Worm (Caenorhabditis elegans) whole organism, early embryonic: ENCODE measurements around the gene skn-1.

Source experiments
- ama-1 ChIP-seq: fragments of 150-350 bp; optimal IDR thresholded peaks from 2 replicates; lab custom pipeline; 2014
- ceh-13 ChIP-seq: fragments of 200-800 bp; sonication (Bioruptor generic); optimal IDR thresholded peaks from 2 replicates; lab custom pipeline; 2018; ENCODE audit warnings: mild to moderate bottlenecking, missing genetic modification characterization, missing compliant biosample characterization
- ceh-36 ChIP-seq: sonication (generic microtip); optimal IDR thresholded peaks from 2 replicates; lab custom pipeline; 2016; ENCODE audit warnings: missing genetic modification characterization, inconsistent platforms, missing compliant biosample characterization
- hmbx-1 ChIP-seq: sonication (generic microtip); optimal IDR thresholded peaks from 2 replicates; lab custom pipeline; 2016; ENCODE audit warnings: mild to moderate bottlenecking, missing genetic modification characterization, missing compliant biosample characterization
- hnd-1 ChIP-seq: sonication (generic microtip); optimal IDR thresholded peaks from 2 replicates; lab custom pipeline; 2016; ENCODE audit warnings: missing genetic modification characterization, missing compliant biosample characterization
- pes-1 ChIP-seq: fragments of 200-800 bp; sonication (Bioruptor generic); IDR thresholded peaks from 2 replicates; pipeline ENCODE4 v1.3.6; 2022; ENCODE audit warnings: missing genetic modification reagents, missing genetic modification characterization, missing compliant biosample characterization
- tbx-37 ChIP-seq: fragments of 200-800 bp; sonication (Bioruptor generic); conservative IDR thresholded peaks from 2 replicates; pipeline ENCODE4 v1.3.6; 2022; ENCODE audit warnings: missing genetic modification reagents, missing genetic modification characterization, missing compliant biosample characterization
- tra-4 ChIP-seq: sonication (generic microtip); optimal IDR thresholded peaks from 2 replicates; lab custom pipeline; 2017; ENCODE audit warnings: missing genetic modification characterization, missing compliant biosample characterization

- TF ChIP-seq hmbx-1, result no peak
- TF ChIP-seq ama-1 (lab: Kevin White, UChicago), result no peak
- TF ChIP-seq ceh-36 (tag; lab: Kevin White, UChicago), result no peak
- no peak for TF ChIP-seq tbx-37 (GFP tag; lab: Robert Waterston, UW)
- no peak for TF ChIP-seq ceh-13 (GFP tag; lab: Kevin White, UChicago)
- TF ChIP-seq tra-4 (tag; lab: Kevin White, UChicago), result no peak
- TF ChIP-seq pes-1, result no peak
- TF ChIP-seq hnd-1 (tag; lab: Kevin White, UChicago), result no peak
These were observed 723 bp downstream of the skn-1 start for ce11 chrIV:5659461-5659860.
